Worm (Caenorhabditis elegans) whole organism, L4/young adult: ENCODE measurements around the gene gbf-1.

Experiments used
- dao-5 ChIP-seq: sonication (generic microtip); optimal IDR thresholded peaks from 2 replicates; lab custom pipeline; 2016; ENCODE audit warnings: missing genotype, missing genetic modification characterization, moderate library complexity, missing compliant biosample characterization
- him-1 ChIP-seq: sonication (generic microtip); optimal IDR thresholded peaks from 2 replicates; lab custom pipeline; 2016; ENCODE audit warnings: missing genotype, missing genetic modification reagents, missing genetic modification characterization, missing compliant biosample characterization

DNA sequence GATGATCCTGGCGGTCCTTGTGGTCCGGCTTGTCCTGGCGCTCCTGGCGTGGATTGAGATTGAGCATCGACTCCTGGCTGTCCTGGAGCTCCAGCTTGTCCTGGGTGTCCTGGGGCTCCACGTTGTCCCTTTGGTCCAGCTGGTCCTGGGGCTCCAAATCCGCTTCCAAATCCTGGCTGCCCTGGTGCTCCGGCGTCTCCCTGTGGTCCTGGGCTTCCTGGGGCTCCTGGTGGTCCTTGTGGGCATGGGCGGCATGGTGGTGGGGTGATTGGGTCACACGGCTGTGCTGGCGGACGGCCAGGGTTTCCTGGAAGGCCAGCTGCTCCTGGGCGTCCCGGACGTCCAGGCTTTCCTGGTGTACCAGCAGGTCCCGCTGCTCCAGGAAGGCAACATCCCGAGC is 67.6 kb downstream of the gbf-1 start:
- no peak for TF ChIP-seq dao-5 (tag; lab: Kevin White, UChicago)
- no peak for TF ChIP-seq him-1
